Fruit fly (Drosophila melanogaster) whole organism, embryonic: ENCODE measurements around the gene ATPsynC.

Source experiments
- Atf-2 ChIP-seq: fragments of 200-800 bp; sonication (Bioruptor generic); optimal IDR thresholded peaks from 2 replicates; lab custom pipeline; 2016; ENCODE audit warnings: missing biosample characterization, missing genetic modification characterization
- CG11504 ChIP-seq: fragments of 200-800 bp; sonication (Bioruptor generic); optimal IDR thresholded peaks from 3 replicates; lab custom pipeline; 2019; ENCODE audit warnings: missing biosample characterization, mild to moderate bottlenecking, missing genetic modification characterization, moderate library complexity
- CG12155 ChIP-seq: fragments of 200-800 bp; sonication (Bioruptor generic); optimal IDR thresholded peaks from 3 replicates; lab custom pipeline; 2016; ENCODE audit warnings: missing biosample characterization, missing genetic modification characterization
- CG1233 ChIP-seq: fragments of 200-800 bp; sonication (Bioruptor generic); optimal IDR thresholded peaks from 4 replicates; lab custom pipeline; 2018; ENCODE audit warnings: missing biosample characterization, mild to moderate bottlenecking, missing genetic modification characterization
- CG12744 ChIP-seq: fragments of 200-800 bp; sonication (Bioruptor generic); optimal IDR thresholded peaks from 2 replicates; lab custom pipeline; 2016; ENCODE audit warnings: missing biosample characterization, missing genetic modification characterization
- CG14441 ChIP-seq: fragments of 200-800 bp; sonication (Bioruptor generic); IDR thresholded peaks from 2 replicates; pipeline ENCODE4 v1.3.6; 2022; ENCODE audit warnings: missing biosample characterization, missing genetic modification characterization
- CG1602 ChIP-seq: fragments of 200-800 bp; sonication (Bioruptor generic); optimal IDR thresholded peaks from 3 replicates; lab custom pipeline; 2016; ENCODE audit warnings: missing biosample characterization, missing genetic modification characterization
- CG17186 ChIP-seq: fragments of 200-800 bp; sonication (Bioruptor generic); optimal IDR thresholded peaks from 3 replicates; lab custom pipeline; 2017; ENCODE audit warnings: missing biosample characterization, missing genetic modification reagents, missing genetic modification characterization
- CG18476 ChIP-seq: fragments of 200-800 bp; sonication (Bioruptor generic); optimal IDR thresholded peaks from 2 replicates; lab custom pipeline; 2016; ENCODE audit warnings: missing biosample characterization, mild to moderate bottlenecking, missing genetic modification characterization
- CG2116 ChIP-seq: fragments of 200-800 bp; sonication (Bioruptor generic); optimal IDR thresholded peaks from 3 replicates; lab custom pipeline; 2018; ENCODE audit warnings: missing biosample characterization, mild to moderate bottlenecking, missing genetic modification characterization
- CG2678 ChIP-seq: fragments of 200-800 bp; sonication (Bioruptor generic); optimal IDR thresholded peaks from 3 replicates; lab custom pipeline; 2019; ENCODE audit warnings: missing biosample characterization, mild to moderate bottlenecking, missing genetic modification characterization, moderate library complexity
- CG2712 ChIP-seq: fragments of 200-800 bp; optimal IDR thresholded peaks from 3 replicates; lab custom pipeline; 2019; ENCODE audit warnings: missing biosample characterization, mild to moderate bottlenecking, missing genetic modification characterization, moderate library complexity
- CG2889 ChIP-seq: fragments of 200-800 bp; sonication (Bioruptor generic); IDR thresholded peaks from 3 replicates; pipeline ENCODE4 v1.3.6; 2022; ENCODE audit warnings: missing biosample characterization, missing genetic modification characterization
- CG3847 ChIP-seq: fragments of 200-800 bp; sonication (Bioruptor generic); IDR thresholded peaks from 2 replicates; pipeline ENCODE4 v1.3.6; 2022; ENCODE audit warnings: missing biosample characterization, missing genetic modification characterization
- CG3995 ChIP-seq: fragments of 200-800 bp; sonication (Bioruptor generic); optimal IDR thresholded peaks from 3 replicates; lab custom pipeline; 2016; ENCODE audit warnings: missing biosample characterization, missing genetic modification characterization
- CG4328 ChIP-seq: fragments of 200-800 bp; sonication (Bioruptor generic); optimal IDR thresholded peaks from 3 replicates; lab custom pipeline; 2017; ENCODE audit warnings: missing biosample characterization, missing genetic modification reagents, missing genetic modification characterization
- CG43689 ChIP-seq: fragments of 200-800 bp; sonication (Bioruptor generic); IDR thresholded peaks from 2 replicates; pipeline ENCODE4 v1.3.6; 2022; ENCODE audit warnings: missing biosample characterization, missing genetic modification characterization
- CG4404 ChIP-seq: fragments of 200-800 bp; sonication (Bioruptor generic); IDR thresholded peaks from 2 replicates; pipeline ENCODE4 v1.3.6; 2022; ENCODE audit warnings: missing biosample characterization, missing genetic modification characterization
- CG6791 ChIP-seq: fragments of 200-800 bp; sonication (Bioruptor generic); IDR thresholded peaks from 3 replicates; pipeline ENCODE4 v1.3.6; 2022; ENCODE audit warnings: missing biosample characterization, missing genetic modification characterization; ENCODE audit not compliant: partially characterized antibody
- CG7372 ChIP-seq: fragments of 200-800 bp; sonication (Bioruptor generic); IDR thresholded peaks from 2 replicates; pipeline ENCODE4 v1.3.6; 2022; ENCODE audit warnings: missing biosample characterization, missing genetic modification characterization
- CG7839 ChIP-seq: fragments of 200-800 bp; sonication (Bioruptor generic); optimal IDR thresholded peaks from 3 replicates; lab custom pipeline; 2018; ENCODE audit warnings: missing biosample characterization, mild to moderate bottlenecking, missing genetic modification characterization, moderate library complexity
- CG8478 ChIP-seq: fragments of >200 bp; optimal IDR thresholded peaks from 2 replicates; lab custom pipeline; 2018
- CG9609 ChIP-seq: fragments of 200-800 bp; sonication (Bioruptor generic); optimal IDR thresholded peaks from 3 replicates; lab custom pipeline; 2016; ENCODE audit warnings: missing biosample characterization, missing genetic modification characterization
- Dp ChIP-seq: fragments of 200-800 bp; sonication (Bioruptor generic); optimal IDR thresholded peaks from 2 replicates; lab custom pipeline; 2018; ENCODE audit warnings: missing biosample characterization, mild to moderate bottlenecking, missing genetic modification characterization, moderate library complexity
- Ets97D ChIP-seq: fragments of 200-800 bp; sonication (Bioruptor generic); optimal IDR thresholded peaks from 3 replicates; lab custom pipeline; 2016; ENCODE audit warnings: missing biosample characterization, missing genetic modification characterization
- HmgD ChIP-seq: fragments of 200-800 bp; sonication (Bioruptor generic); optimal IDR thresholded peaks from 3 replicates; lab custom pipeline; 2016; ENCODE audit warnings: missing biosample characterization, missing genetic modification characterization
- Hr51 ChIP-seq, 2 experiments: fragments of 200-800 bp; sonication (Bioruptor generic); optimal IDR thresholded peaks; 2 replicates in 1 of 2; 3 replicates in 1 of 2; lab custom pipeline; 2016 to 2018; ENCODE audit warnings: missing biosample characterization in 2 of 2, missing genetic modification characterization in 2 of 2, mild to moderate bottlenecking in 1 of 2, moderate library complexity in 1 of 2
- Hsf ChIP-seq: fragments of 200-800 bp; sonication (Bioruptor generic); optimal IDR thresholded peaks from 3 replicates; lab custom pipeline; 2016; ENCODE audit warnings: missing biosample characterization, missing genetic modification characterization
- MESR4 ChIP-seq: fragments of 200-800 bp; sonication (Bioruptor generic); optimal IDR thresholded peaks from 2 replicates; lab custom pipeline; 2018; ENCODE audit warnings: missing biosample characterization, mild to moderate bottlenecking, missing genetic modification characterization, moderate library complexity
- Nf-YB ChIP-seq: fragments of 200-800 bp; sonication (Bioruptor generic); optimal IDR thresholded peaks from 3 replicates; lab custom pipeline; 2019; ENCODE audit warnings: missing biosample characterization, mild to moderate bottlenecking, missing genetic modification characterization, moderate library complexity
- Six4 ChIP-seq: fragments of 200-800 bp; sonication (Bioruptor generic); optimal IDR thresholded peaks from 2 replicates; lab custom pipeline; 2016; ENCODE audit warnings: missing biosample characterization, missing genetic modification characterization
- Sox100B ChIP-seq: fragments of 200-800 bp; sonication (Bioruptor generic); optimal IDR thresholded peaks from 3 replicates; lab custom pipeline; 2018; ENCODE audit warnings: missing biosample characterization, mild to moderate bottlenecking, missing genetic modification characterization
- Spps ChIP-seq: fragments of 200-800 bp; sonication (Bioruptor generic); optimal IDR thresholded peaks from 2 replicates; lab custom pipeline; 2018; ENCODE audit warnings: missing biosample characterization, mild to moderate bottlenecking, missing genetic modification characterization
- Xbp1 ChIP-seq: fragments of 200-800 bp; sonication (Bioruptor generic); optimal IDR thresholded peaks from 3 replicates; lab custom pipeline; 2016; ENCODE audit warnings: missing biosample characterization, mild to moderate bottlenecking, missing genetic modification characterization
- Xrp1 ChIP-seq: fragments of 200-800 bp; sonication (Bioruptor generic); IDR thresholded peaks from 2 replicates; pipeline ENCODE4 v1.3.6; 2022; ENCODE audit warnings: missing biosample characterization, missing genetic modification characterization
- al ChIP-seq: fragments of 200-800 bp; sonication (Bioruptor generic); IDR thresholded peaks from 2 replicates; pipeline ENCODE4 v1.3.6; 2022; ENCODE audit warnings: missing biosample characterization, missing genetic modification characterization
- bbx ChIP-seq: fragments of 200-800 bp; sonication (Bioruptor generic); IDR thresholded peaks from 2 replicates; pipeline ENCODE4 v1.3.6; 2022; ENCODE audit warnings: missing biosample characterization, missing genetic modification characterization; ENCODE audit not compliant: partially characterized antibody
- bigmax ChIP-seq: fragments of 200-800 bp; sonication (Bioruptor generic); optimal IDR thresholded peaks from 2 replicates; lab custom pipeline; 2018; ENCODE audit warnings: missing biosample characterization, mild to moderate bottlenecking, missing genetic modification characterization
- br ChIP-seq: fragments of >200 bp; optimal IDR thresholded peaks from 2 replicates; lab custom pipeline; 2017
- chinmo ChIP-seq: fragments of 200-800 bp; sonication (Bioruptor generic); IDR thresholded peaks from 4 replicates; pipeline ENCODE4 v1.3.6; 2022; ENCODE audit warnings: missing biosample characterization, missing genetic modification characterization; ENCODE audit not compliant: partially characterized antibody
- gfzf ChIP-seq: fragments of 200-800 bp; sonication (Bioruptor generic); optimal IDR thresholded peaks from 2 replicates; lab custom pipeline; 2016; ENCODE audit warnings: missing biosample characterization, mild to moderate bottlenecking, missing genetic modification characterization, moderate library complexity
- gsb ChIP-seq: fragments of 200-800 bp; sonication (Bioruptor generic); IDR thresholded peaks from 2 replicates; pipeline ENCODE4 v1.3.6; 2022; ENCODE audit warnings: missing biosample characterization, missing genetic modification characterization
- hb ChIP-seq: fragments of 200-800 bp; sonication (Bioruptor generic); IDR thresholded peaks from 3 replicates; pipeline ENCODE4 v1.3.6; 2022; ENCODE audit warnings: missing biosample characterization, missing genetic modification characterization; ENCODE audit not compliant: partially characterized antibody
- kni ChIP-seq: fragments of 200-800 bp; sonication (Bioruptor generic); optimal IDR thresholded peaks from 3 replicates; lab custom pipeline; 2017; ENCODE audit warnings: mild to moderate bottlenecking, missing biosample characterization, missing genetic modification reagents, missing genetic modification characterization
- lilli ChIP-seq: fragments of 200-800 bp; sonication (Bioruptor generic); optimal IDR thresholded peaks from 3 replicates; lab custom pipeline; 2016; ENCODE audit warnings: missing biosample characterization, missing genetic modification characterization
- pita ChIP-seq: fragments of 200-800 bp; sonication (Bioruptor generic); optimal IDR thresholded peaks from 2 replicates; lab custom pipeline; 2017; ENCODE audit warnings: missing biosample characterization, mild to moderate bottlenecking, missing genetic modification characterization
- row ChIP-seq: fragments of 200-800 bp; sonication (Bioruptor generic); IDR thresholded peaks from 3 replicates; pipeline ENCODE4 v1.3.6; 2022; ENCODE audit warnings: missing biosample characterization, missing genetic modification characterization
- so ChIP-seq: fragments of 200-800 bp; sonication (Bioruptor generic); IDR thresholded peaks from 3 replicates; pipeline ENCODE4 v1.3.6; 2022; ENCODE audit warnings: missing biosample characterization, missing genetic modification characterization
- sr ChIP-seq: fragments of 200-800 bp; sonication (Bioruptor generic); IDR thresholded peaks from 3 replicates; pipeline ENCODE4 v1.3.6; 2022; ENCODE audit warnings: missing biosample characterization, missing genetic modification characterization
- zf30C ChIP-seq: fragments of 200-800 bp; sonication (Bioruptor generic); optimal IDR thresholded peaks from 3 replicates; lab custom pipeline; 2018; ENCODE audit warnings: missing biosample characterization, mild to moderate bottlenecking, missing genetic modification characterization

Gene ATPsynC

DNA sequence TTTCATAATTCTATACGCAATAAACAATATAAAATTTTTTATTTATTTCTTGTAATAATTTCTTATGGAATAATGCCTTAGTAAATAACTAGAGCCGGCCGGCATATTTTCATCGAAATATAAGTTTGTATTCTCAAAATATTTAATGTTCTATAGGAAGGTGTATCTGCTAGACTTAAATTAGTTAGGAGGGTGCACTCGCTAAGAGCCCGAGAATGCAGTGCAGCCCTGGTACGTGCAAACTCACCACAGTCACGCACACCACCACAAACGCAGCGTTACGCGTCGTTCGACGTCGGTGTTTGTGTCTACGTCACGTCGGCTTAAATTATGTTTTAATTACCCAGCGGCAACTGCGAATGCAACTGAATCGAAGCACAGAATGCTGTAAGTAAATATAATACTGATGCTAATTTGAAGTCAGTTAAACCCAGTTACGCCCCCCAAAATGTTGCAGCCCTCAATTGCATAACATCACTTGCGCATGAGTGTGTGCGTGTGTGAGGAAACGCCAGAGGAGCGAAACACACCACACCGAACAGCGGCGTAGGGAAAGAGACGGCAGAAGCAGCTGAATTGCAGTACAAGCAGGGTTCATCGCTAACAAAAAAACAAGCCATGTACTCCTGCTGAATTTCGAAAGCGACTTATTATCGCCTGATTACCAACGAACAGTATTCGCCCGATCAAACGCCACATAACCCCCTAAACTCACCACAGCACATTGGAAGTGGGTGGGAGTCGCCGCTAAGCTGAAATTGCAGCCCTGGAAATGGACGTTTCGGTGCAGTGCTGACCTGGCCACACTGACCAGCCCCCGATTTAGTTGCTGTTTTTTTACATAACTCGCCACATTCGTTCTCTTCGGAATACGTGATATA lies 1.3 kb upstream of the ATPsynC start, which contains the start of gene CG12054 (continued):
- no peak for TF ChIP-seq CG14441 (GFP tag; lab: Robert Waterston, UW)
- TF ChIP-seq hb, result no peak
- no peak for TF ChIP-seq Atf-2
- no peak for TF ChIP-seq Xrp1 (GFP tag; lab: Robert Waterston, UW)
- TF ChIP-seq Dp (GFP tag; lab: Kevin White, UChicago), result peak; percentile 1
- no peak for TF ChIP-seq CG2889 (GFP tag; lab: Robert Waterston, UW)
- no peak for TF ChIP-seq bbx (GFP tag; lab: Robert Waterston, UW)
- peak in 1 of 2 experiments; percentile 22 for TF ChIP-seq Hr51 (GFP tag; optimal IDR thresholded peaks at IDR 0.05; lab: Kevin White, UChicago)
- no peak for TF ChIP-seq Six4
- peak; percentile 23 for TF ChIP-seq CG11504 (tag; lab: Kevin White, UChicago)
- TF ChIP-seq CG6791 (GFP tag; lab: Robert Waterston, UW), result no peak
- TF ChIP-seq CG12155 (GFP tag; lab: Kevin White, UChicago), result peak; percentile 48
- no peak for TF ChIP-seq CG7839 (tag; lab: Kevin White, UChicago)
- TF ChIP-seq CG8478 (lab: Kevin White, UChicago), result peak; percentile 90
- no peak for TF ChIP-seq Nf-YB (GFP tag; lab: Kevin White, UChicago)
- TF ChIP-seq Xbp1 (GFP tag; lab: Kevin White, UChicago), result peak; percentile 10
- TF ChIP-seq CG1233 (GFP tag; lab: Kevin White, UChicago), result no peak
- TF ChIP-seq CG4404 (GFP tag; lab: Robert Waterston, UW), result no peak
- no peak for TF ChIP-seq Sox100B (GFP tag; lab: Kevin White, UChicago)
- TF ChIP-seq CG3995 (GFP tag; lab: Kevin White, UChicago), result no peak
- no peak for TF ChIP-seq HmgD
- TF ChIP-seq row (GFP tag; lab: Robert Waterston, UW), result no peak
- no peak for TF ChIP-seq CG3847 (GFP tag; lab: Robert Waterston, UW)
- TF ChIP-seq so (GFP tag; lab: Robert Waterston, UW), result no peak
- TF ChIP-seq CG1602 (GFP tag; lab: Kevin White, UChicago), result no peak
- peak; percentile 20 for TF ChIP-seq CG2116
- TF ChIP-seq pita (GFP tag; lab: Kevin White, UChicago), result peak; percentile 54
- no peak for TF ChIP-seq Hsf
- no peak for TF ChIP-seq CG18476 (GFP tag; lab: Kevin White, UChicago)
- TF ChIP-seq CG4328, result no peak
- TF ChIP-seq CG43689 (GFP tag; lab: Robert Waterston, UW), result no peak
- TF ChIP-seq bigmax, result peak; percentile 85
- peak; percentile 28 for TF ChIP-seq Ets97D
- peak; percentile 1 for TF ChIP-seq CG2712
- TF ChIP-seq zf30C (GFP tag; lab: Kevin White, UChicago), result no peak
- TF ChIP-seq CG12744 (GFP tag; lab: Kevin White, UChicago), result no peak
- TF ChIP-seq MESR4 (GFP tag; lab: Kevin White, UChicago), result peak; percentile 100
- TF ChIP-seq sr (GFP tag; lab: Robert Waterston, UW), result no peak
- TF ChIP-seq br (lab: Kevin White, UChicago), result no peak
- no peak for TF ChIP-seq CG2678 (tag; lab: Kevin White, UChicago)
- no peak for TF ChIP-seq kni (GFP tag; lab: Kevin White, UChicago)
- TF ChIP-seq gfzf, result peak; percentile 91
- TF ChIP-seq lilli (GFP tag; lab: Kevin White, UChicago), result peak; percentile 9
- no peak for TF ChIP-seq CG7372
- TF ChIP-seq chinmo (GFP tag; lab: Robert Waterston, UW), result no peak
- no peak for TF ChIP-seq Spps (tag; lab: Kevin White, UChicago)
- no peak for TF ChIP-seq gsb
- TF ChIP-seq al (GFP tag; lab: Robert Waterston, UW), result no peak
- TF ChIP-seq CG17186 (GFP tag; lab: Kevin White, UChicago), result peak; percentile 9
- TF ChIP-seq CG9609, result peak; percentile 16
